Fruit fly (Drosophila melanogaster): Measurements from ENCODE around the gene lz.
A peak's percentile ranks its signal among the peaks of the same experiment; 100 is the strongest.

lz gene

DNA sequence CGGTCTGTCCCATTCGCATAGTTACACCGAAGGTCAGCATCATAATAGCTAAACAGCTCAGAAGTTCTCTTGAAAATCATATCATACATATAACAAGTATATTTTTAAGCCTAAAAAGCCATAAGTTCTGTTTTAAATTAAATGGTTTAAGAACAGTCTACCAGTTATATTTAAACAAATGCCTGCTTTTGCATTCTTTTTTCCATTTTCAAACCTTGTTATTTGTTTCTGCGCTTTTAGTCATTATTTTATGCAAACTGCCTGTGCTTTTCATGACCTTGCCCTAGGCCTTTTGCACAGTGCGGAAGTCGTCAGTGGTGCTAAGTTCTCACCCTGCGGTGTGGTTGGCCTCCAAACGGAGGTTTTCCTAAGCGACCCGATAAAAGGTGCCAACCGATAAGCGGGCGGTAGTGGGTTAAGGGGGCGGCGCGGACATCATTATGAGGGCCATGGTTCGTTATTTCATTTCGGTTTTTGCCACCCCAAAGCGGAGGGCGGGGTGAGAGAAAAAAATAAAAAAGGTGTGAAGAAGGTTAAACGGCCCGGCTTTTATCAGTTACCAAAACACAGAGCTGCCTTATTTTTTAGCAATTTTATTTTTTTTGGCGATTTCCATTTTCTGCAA is 60.1 kb downstream of the lz start (continued):
- TF ChIP-seq otp (GFP tag; IDR thresholded peaks at IDR 0.05) (no peak), Gug (GFP tag; IDR thresholded peaks at IDR 0.05) (peak; percentile 20; the same call in 1 of the 4 replicates), Camta (GFP tag; optimal IDR thresholded peaks at IDR 0.05) (peak; percentile 21), CrebB (tag; optimal IDR thresholded peaks at IDR 0.05) (no peak), Pdp1 (GFP tag; optimal IDR thresholded peaks at IDR 0.05) (peak; percentile 8 to 37), Sox100B (GFP tag; optimal IDR thresholded peaks at IDR 0.05) (peak; percentile 64), CG5953 (GFP tag; IDR thresholded peaks at IDR 0.05) (no peak), nerfin-1 (tag; optimal IDR thresholded peaks at IDR 0.05) (peak; percentile 12), esg (GFP tag; conservative IDR thresholded peaks at IDR 0.05) (0 out of 2 replicates have a peak, but pooled peaks have one; percentile 14), Dref (GFP tag; IDR thresholded peaks at IDR 0.05) (no peak), CG2129 (GFP tag; IDR thresholded peaks at IDR 0.05; ENCODE audit: partially characterized antibody) (no peak), grau (tag; optimal IDR thresholded peaks at IDR 0.05) (peak; percentile 75), CG9876 (GFP tag; optimal IDR thresholded peaks at IDR 0.05) (no peak), CG14441 (GFP tag; IDR thresholded peaks at IDR 0.05) (peak; percentile 25; the same call in 1 of the 2 replicates), CG2116 (GFP tag; optimal IDR thresholded peaks at IDR 0.05) (no peak), rib (GFP tag; IDR thresholded peaks at IDR 0.05) (no peak), BtbVII (GFP tag; optimal IDR thresholded peaks at IDR 0.05) (peak; percentile 15), bsh (GFP tag; optimal IDR thresholded peaks at IDR 0.05) (peak; percentile 19 to 52), tio (GFP tag; optimal IDR thresholded peaks at IDR 0.05) (peak; percentile 37), CG1024 (GFP tag; IDR thresholded peaks at IDR 0.05) (no peak), CG10543 (GFP tag; optimal IDR thresholded peaks at IDR 0.05) (peak; percentile 52), Side (GFP tag; optimal IDR thresholded peaks at IDR 0.05) (peak; percentile 34), CG18262 (tag; optimal IDR thresholded peaks at IDR 0.05) (peak; percentile 46), CG15601 (tag; optimal IDR thresholded peaks at IDR 0.05) (no peak), CTCF (GFP tag; optimal IDR thresholded peaks at IDR 0.05) (no peak), ap (GFP tag; IDR thresholded peaks at IDR 0.05) (no peak), CG4617 (GFP tag; optimal IDR thresholded peaks at IDR 0.05; ENCODE audit: borderline replicate concordance) (no peak), maf-S (GFP tag; optimal IDR thresholded peaks at IDR 0.05) (no peak), CG33557 (GFP tag; optimal IDR thresholded peaks at IDR 0.05) (no peak), CG17568 (GFP tag; optimal IDR thresholded peaks at IDR 0.05) (peak; percentile 23), exex (tag; optimal IDR thresholded peaks at IDR 0.05) (peak; percentile 25), tna (GFP tag; IDR thresholded peaks at IDR 0.05; ENCODE audit: partially characterized antibody) (no peak), salm (tag; optimal IDR thresholded peaks at IDR 0.05) (no peak), sr (GFP tag; IDR thresholded peaks at IDR 0.05) (no peak), CG10979 (tag; optimal IDR thresholded peaks at IDR 0.05) (peak; percentile 23), Dip3 (GFP tag; optimal IDR thresholded peaks at IDR 0.05) (peak; percentile 61), CG43689 (GFP tag; IDR thresholded peaks at IDR 0.05) (no peak), Xrp1 (GFP tag; IDR thresholded peaks at IDR 0.05) (no peak), CG3163 (GFP tag; optimal IDR thresholded peaks at IDR 0.05) (no peak), CG9437 (GFP tag; optimal IDR thresholded peaks at IDR 0.05) (peak; percentile 35), CG17612 (GFP tag; IDR thresholded peaks at IDR 0.05) (no peak), bcd (GFP tag; optimal IDR thresholded peaks at IDR 0.05) (peak; percentile 54), Chrac-16 (GFP tag; optimal IDR thresholded peaks at IDR 0.05) (peak; percentile 11), CG10431 (GFP tag; optimal IDR thresholded peaks at IDR 0.05) (no peak), CG2120 (GFP tag; optimal IDR thresholded peaks at IDR 0.05) (peak; percentile 75), chinmo (GFP tag; IDR thresholded peaks at IDR 0.05; ENCODE audit: partially characterized antibody) (no peak), Hmx (GFP tag; optimal IDR thresholded peaks at IDR 0.05) (no peak), CG32767 (GFP tag; IDR thresholded peaks at IDR 0.05) (0 out of 2 replicates have a peak, but pooled peaks have one; percentile 35), NfI (GFP tag; optimal IDR thresholded peaks at IDR 0.05) (peak; percentile 69), ara (GFP tag; IDR thresholded peaks at IDR 0.05) (no peak)

All from whole organism, embryonic.